Fruit fly (Drosophila melanogaster): ENCODE data around the gene CG43348.

The CG43348 gene

DNA sequence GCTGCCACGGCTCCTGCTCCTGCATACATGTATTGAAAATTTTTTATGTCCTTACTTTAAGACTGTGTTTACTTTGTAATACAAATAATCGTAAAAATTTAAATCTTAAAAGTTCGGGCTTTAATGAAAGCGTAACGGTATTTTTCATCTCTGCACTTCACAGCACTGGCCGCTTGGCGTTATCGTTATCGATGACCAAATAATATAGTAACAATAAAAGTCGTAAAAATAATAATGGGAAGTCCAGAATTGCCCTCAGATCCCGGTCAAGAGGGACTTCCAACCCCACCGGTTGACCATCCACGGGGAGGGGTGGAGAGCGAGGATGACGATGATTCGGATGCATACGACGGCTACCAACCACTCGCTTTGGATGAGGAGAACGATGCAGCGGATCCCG, 32.9 kb upstream of the CG43348 start, which contains the start of gene CG14341 (continued):
- TF ChIP-seq Myb (GFP tag; optimal IDR thresholded peaks at IDR 0.05) (peak; percentile 91), bowl (GFP tag; IDR thresholded peaks at IDR 0.05) (no peak), CG10462 (GFP tag; optimal IDR thresholded peaks at IDR 0.05) (no peak), amos (GFP tag; IDR thresholded peaks at IDR 0.05; ENCODE audit: partially characterized antibody) (no peak), CG14441 (GFP tag; IDR thresholded peaks at IDR 0.05) (no peak), grau (tag; optimal IDR thresholded peaks at IDR 0.05) (no peak), CG34224 (GFP tag; IDR thresholded peaks at IDR 0.05; ENCODE audit: partially characterized antibody) (peak; percentile 33; the same call in 2 of the 3 replicates), E2f2 (GFP tag; IDR thresholded peaks at IDR 0.05) (peak; percentile 56), exex (tag; optimal IDR thresholded peaks at IDR 0.05) (no peak), Doc3 (GFP tag; IDR thresholded peaks at IDR 0.05; ENCODE audit: partially characterized antibody) (peak; percentile 16; the same call in 1 of the 3 replicates), CG8290 (GFP tag; optimal IDR thresholded peaks at IDR 0.05) (no peak), CG8290 (tag; optimal IDR thresholded peaks at IDR 0.05) (no peak), onecut (GFP tag; IDR thresholded peaks at IDR 0.05) (no peak), CG2116 (GFP tag; optimal IDR thresholded peaks at IDR 0.05) (peak; percentile 15), CG1603 (tag; optimal IDR thresholded peaks at IDR 0.05) (no peak), unc-4 (GFP tag; IDR thresholded peaks at IDR 0.05; ENCODE audit: partially characterized antibody) (0 out of 2 replicates have a peak, but pooled peaks have one; percentile 17), CG2712 (tag; optimal IDR thresholded peaks at IDR 0.05) (no peak), Side (GFP tag; optimal IDR thresholded peaks at IDR 0.05) (no peak), Hand (GFP tag; optimal IDR thresholded peaks at IDR 0.05) (no peak), CG16815 (GFP tag; optimal IDR thresholded peaks at IDR 0.05) (no peak), Dp (GFP tag; optimal IDR thresholded peaks at IDR 0.05) (peak; percentile 45), CG6254 (GFP tag; optimal IDR thresholded peaks at IDR 0.05) (no peak), MESR4 (GFP tag; optimal IDR thresholded peaks at IDR 0.05) (peak; percentile 31), ewg (GFP tag; optimal IDR thresholded peaks at IDR 0.05) (no peak), CG14050 (GFP tag; IDR thresholded peaks at IDR 0.05) (no peak), Bdp1 (GFP tag; optimal IDR thresholded peaks at IDR 0.05) (no peak), CG17361 (GFP tag; IDR thresholded peaks at IDR 0.05) (no peak), sens (GFP tag) (peak; percentile 69), CG6765 (GFP tag; optimal IDR thresholded peaks at IDR 0.05) (no peak), gcm (GFP tag; optimal IDR thresholded peaks at IDR 0.05) (no peak), wek (GFP tag; optimal IDR thresholded peaks at IDR 0.05) (no peak), dm (GFP tag; optimal IDR thresholded peaks at IDR 0.05) (no peak), CG12236 (GFP tag; optimal IDR thresholded peaks at IDR 0.05) (no peak), CG9437 (GFP tag; optimal IDR thresholded peaks at IDR 0.05) (peak; percentile 49), CG4424 (GFP tag; optimal IDR thresholded peaks at IDR 0.05) (no peak), CG7556 (GFP tag; optimal IDR thresholded peaks at IDR 0.05) (no peak), ham (GFP tag; IDR thresholded peaks at IDR 0.05) (no peak), rib (GFP tag; IDR thresholded peaks at IDR 0.05) (no peak), NK7.1 (GFP tag; optimal IDR thresholded peaks at IDR 0.05) (no peak), Pdp1 (GFP tag; optimal IDR thresholded peaks at IDR 0.05) (peak in 1 of 2 experiments; percentile 40), CG15269 (tag; optimal IDR thresholded peaks at IDR 0.05) (no peak), Dfd (GFP tag; optimal IDR thresholded peaks at IDR 0.05) (no peak), gfzf (GFP tag; optimal IDR thresholded peaks at IDR 0.05) (peak; percentile 29), tio (GFP tag; optimal IDR thresholded peaks at IDR 0.05) (no peak), CG3407 (GFP tag; optimal IDR thresholded peaks at IDR 0.05) (no peak), chm (GFP tag; IDR thresholded peaks at IDR 0.05) (no peak), CG4328 (GFP tag; optimal IDR thresholded peaks at IDR 0.05) (no peak), Sox100B (GFP tag; optimal IDR thresholded peaks at IDR 0.05) (no peak), sima (GFP tag; optimal IDR thresholded peaks at IDR 0.05) (no peak), Bgb (GFP tag; IDR thresholded peaks at IDR 0.05; ENCODE audit: partially characterized antibody) (peak; percentile 27; the same call in 1 of the 2 replicates), Gsc (GFP tag; IDR thresholded peaks at IDR 0.05) (no peak)

All from whole organism, embryonic.